Worm (Caenorhabditis elegans) whole organism, L2 larva: Measurements from ENCODE around the gene cutl-11.

Experiments
- C34F6.9 ChIP-seq: fragments of 150-350 bp; optimal IDR thresholded peaks from 2 replicates; lab custom pipeline; 2014; ENCODE audit warnings: missing biosample characterization, missing genetic modification characterization
- R02D3.7 ChIP-seq: fragments of 150-350 bp; optimal IDR thresholded peaks from 2 replicates; lab custom pipeline; 2014; ENCODE audit warnings: missing biosample characterization, missing genetic modification characterization
- Y55F3AM.14 ChIP-seq: fragments of 200-800 bp; sonication (Bioruptor generic); optimal IDR thresholded peaks from 2 replicates; lab custom pipeline; 2018; ENCODE audit warnings: mild to moderate bottlenecking, missing genetic modification characterization, missing compliant biosample characterization
- ZK546.5 ChIP-seq: sonication (generic microtip); optimal IDR thresholded peaks from 2 replicates; lab custom pipeline; 2017; ENCODE audit warnings: missing biosample characterization, missing genetic modification characterization
- alr-1 ChIP-seq: fragments of 150-350 bp; optimal IDR thresholded peaks from 2 replicates; lab custom pipeline; 2014; ENCODE audit warnings: missing biosample characterization, missing genetic modification characterization
- aly-2 ChIP-seq: fragments of 150-350 bp; optimal IDR thresholded peaks from 2 replicates; lab custom pipeline; 2014; ENCODE audit warnings: missing biosample characterization, missing genetic modification characterization
- blmp-1 ChIP-seq: sonication (generic microtip); optimal IDR thresholded peaks from 2 replicates; lab custom pipeline; 2017; ENCODE audit warnings: missing genetic modification characterization, mild to moderate bottlenecking, missing compliant biosample characterization, antibody characterized with exemption, moderate library complexity; ENCODE audit not compliant: insufficient read depth
- ceh-16 ChIP-seq: fragments of 150-350 bp; optimal IDR thresholded peaks from 2 replicates; lab custom pipeline; 2014; ENCODE audit warnings: missing biosample characterization, missing genetic modification characterization
- ceh-82 ChIP-seq: fragments of 150-350 bp; optimal IDR thresholded peaks from 2 replicates; lab custom pipeline; 2014; ENCODE audit warnings: missing biosample characterization, missing genetic modification characterization
- egl-27 ChIP-seq: sonication (generic microtip); optimal IDR thresholded peaks from 3 replicates; lab custom pipeline; 2017; ENCODE audit warnings: missing biosample characterization, missing genetic modification reagents, missing genetic modification characterization
- elt-1 ChIP-seq: fragments of 150-350 bp; optimal IDR thresholded peaks from 2 replicates; lab custom pipeline; 2014; ENCODE audit warnings: missing biosample characterization, missing genetic modification characterization
- elt-3 ChIP-seq: sonication (generic microtip); optimal IDR thresholded peaks from 2 replicates; lab custom pipeline; 2017; ENCODE audit warnings: missing biosample characterization, missing genetic modification characterization
- fos-1 ChIP-seq: fragments of 150-350 bp; optimal IDR thresholded peaks from 2 replicates; lab custom pipeline; 2014; ENCODE audit warnings: missing biosample characterization, missing genetic modification characterization
- gmeb-1 ChIP-seq: fragments of 150-350 bp; optimal IDR thresholded peaks from 2 replicates; lab custom pipeline; 2014; ENCODE audit warnings: missing biosample characterization, missing genetic modification characterization
- lin-11 ChIP-seq: fragments of 150-350 bp; sonication (generic microtip); optimal IDR thresholded peaks from 2 replicates; lab custom pipeline; 2014; ENCODE audit warnings: missing biosample characterization, missing genetic modification characterization, inconsistent platforms, mixed read lengths
- lin-13 ChIP-seq: fragments of 150-350 bp; optimal IDR thresholded peaks from 2 replicates; lab custom pipeline; 2014; ENCODE audit warnings: missing biosample characterization, missing genetic modification reagents, missing genetic modification characterization
- lin-39 ChIP-seq: fragments of 150-350 bp; optimal IDR thresholded peaks from 2 replicates; lab custom pipeline; 2014; ENCODE audit warnings: missing biosample characterization, missing genetic modification reagents, missing genetic modification characterization
- lsy-2 ChIP-seq, 2 experiments: fragments of 150-350 bp in 1 of 2; sonication (generic microtip) in 1 of 2; optimal IDR thresholded peaks; 2 replicates each; lab custom pipeline; 2014 to 2017; ENCODE audit warnings: missing biosample characterization in 2 of 2, missing genetic modification characterization in 2 of 2
- mab-5 ChIP-seq: fragments of 150-350 bp; optimal IDR thresholded peaks from 2 replicates; lab custom pipeline; 2014; ENCODE audit warnings: missing biosample characterization, missing genetic modification characterization
- mbf-1 ChIP-seq: sonication (generic microtip); optimal IDR thresholded peaks from 2 replicates; lab custom pipeline; 2017; ENCODE audit warnings: missing biosample characterization, missing genetic modification characterization
- mdl-1 ChIP-seq, 2 experiments: fragments of 150-350 bp in 1 of 2; sonication (generic microtip) in 1 of 2; optimal IDR thresholded peaks; 2 replicates each; lab custom pipeline; 2017; ENCODE audit warnings: missing biosample characterization in 2 of 2, missing genetic modification characterization in 2 of 2
- nhr-11 ChIP-seq: fragments of 150-350 bp; optimal IDR thresholded peaks from 2 replicates; lab custom pipeline; 2014; ENCODE audit warnings: missing biosample characterization, missing genetic modification characterization
- nhr-12 ChIP-seq: fragments of 150-350 bp; optimal IDR thresholded peaks from 2 replicates; lab custom pipeline; 2014; ENCODE audit warnings: missing biosample characterization, missing genetic modification characterization
- nhr-129 ChIP-seq: fragments of 150-350 bp; optimal IDR thresholded peaks from 2 replicates; lab custom pipeline; 2014; ENCODE audit warnings: missing biosample characterization, missing genetic modification characterization
- nhr-21 ChIP-seq: fragments of 150-350 bp; optimal IDR thresholded peaks from 2 replicates; lab custom pipeline; 2014; ENCODE audit warnings: missing biosample characterization, missing genetic modification characterization
- nhr-23 ChIP-seq: fragments of 150-350 bp; optimal IDR thresholded peaks from 2 replicates; lab custom pipeline; 2014; ENCODE audit warnings: missing biosample characterization, missing genetic modification reagents, missing genetic modification characterization
- nhr-237 ChIP-seq: fragments of 150-350 bp; optimal IDR thresholded peaks from 2 replicates; lab custom pipeline; 2014; ENCODE audit warnings: missing biosample characterization, missing genetic modification characterization
- peb-1 ChIP-seq: fragments of 150-350 bp; optimal IDR thresholded peaks from 2 replicates; lab custom pipeline; 2014; ENCODE audit warnings: missing biosample characterization, missing genetic modification characterization
- sem-4 ChIP-seq: fragments of 150-350 bp; optimal IDR thresholded peaks from 2 replicates; lab custom pipeline; 2014; ENCODE audit warnings: missing biosample characterization, missing genetic modification reagents, missing genetic modification characterization
- skn-1 ChIP-seq: sonication (generic microtip); optimal IDR thresholded peaks from 2 replicates; lab custom pipeline; 2017; ENCODE audit warnings: missing biosample characterization, missing genetic modification characterization
- sma-3 ChIP-seq: sonication (generic microtip); optimal IDR thresholded peaks from 2 replicates; lab custom pipeline; 2016; ENCODE audit warnings: missing genetic modification reagents, missing genetic modification characterization, missing compliant biosample characterization
- sma-9 ChIP-seq, 2 experiments: fragments of 150-350 bp in 1 of 2; sonication (generic microtip) in 1 of 2; optimal IDR thresholded peaks; 2 replicates each; lab custom pipeline; 2014 to 2016; ENCODE audit warnings: missing genetic modification characterization in 2 of 2, mild to moderate bottlenecking in 1 of 2, missing biosample characterization in 1 of 2, missing compliant biosample characterization in 1 of 2, missing genetic modification reagents in 1 of 2, moderate library complexity in 1 of 2
- unc-39 ChIP-seq: fragments of 150-350 bp; optimal IDR thresholded peaks from 2 replicates; lab custom pipeline; 2014; ENCODE audit warnings: missing biosample characterization, missing genetic modification characterization
- zag-1 ChIP-seq: fragments of 150-350 bp; optimal IDR thresholded peaks from 2 replicates; lab custom pipeline; 2014; ENCODE audit warnings: missing biosample characterization, missing genetic modification characterization
- ztf-11 ChIP-seq: sonication (generic microtip); optimal IDR thresholded peaks from 2 replicates; lab custom pipeline; 2017; ENCODE audit warnings: missing biosample characterization, missing genetic modification characterization
- ztf-4 ChIP-seq: fragments of 150-350 bp; optimal IDR thresholded peaks from 2 replicates; lab custom pipeline; 2014; ENCODE audit warnings: missing biosample characterization, missing genetic modification characterization

The cutl-11 gene

DNA sequence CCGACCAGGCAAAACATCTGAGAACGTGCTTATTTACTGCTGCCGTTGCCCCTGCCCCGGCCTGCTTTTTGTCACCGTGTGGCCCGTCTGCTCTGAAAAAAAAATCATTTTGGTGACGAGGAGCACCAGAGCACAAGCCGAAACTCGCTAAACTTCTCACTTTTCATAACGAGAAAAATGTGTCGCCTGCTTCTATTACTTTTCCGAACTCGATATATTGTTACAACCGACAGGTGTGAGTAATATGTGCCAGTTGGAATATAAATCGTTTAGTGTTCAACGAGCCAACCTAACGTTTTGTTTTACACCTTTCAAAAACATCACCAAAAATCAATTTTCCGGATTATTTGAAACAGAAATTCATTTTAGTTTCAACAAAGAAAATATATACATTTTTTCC lies 12.9 kb downstream of the cutl-11 start:
- no peak for TF ChIP-seq mab-5 (tag; lab: Kevin White, UChicago)
- no peak for TF ChIP-seq zag-1
- no peak for TF ChIP-seq blmp-1 (tag; lab: Kevin White, UChicago)
- TF ChIP-seq nhr-237 (tag; lab: Kevin White, UChicago), result no peak
- TF ChIP-seq lin-13 (GFP tag; lab: Kevin White, UChicago), result no peak
- no peak for TF ChIP-seq ceh-82 (tag; lab: Kevin White, UChicago)
- TF ChIP-seq elt-1 (tag; lab: Kevin White, UChicago), result no peak
- no peak for TF ChIP-seq ceh-16 (tag; lab: Kevin White, UChicago)
- no peak for TF ChIP-seq peb-1 (tag; lab: Kevin White, UChicago)
- TF ChIP-seq, all 48 proteins: peak for 0

DNA sequence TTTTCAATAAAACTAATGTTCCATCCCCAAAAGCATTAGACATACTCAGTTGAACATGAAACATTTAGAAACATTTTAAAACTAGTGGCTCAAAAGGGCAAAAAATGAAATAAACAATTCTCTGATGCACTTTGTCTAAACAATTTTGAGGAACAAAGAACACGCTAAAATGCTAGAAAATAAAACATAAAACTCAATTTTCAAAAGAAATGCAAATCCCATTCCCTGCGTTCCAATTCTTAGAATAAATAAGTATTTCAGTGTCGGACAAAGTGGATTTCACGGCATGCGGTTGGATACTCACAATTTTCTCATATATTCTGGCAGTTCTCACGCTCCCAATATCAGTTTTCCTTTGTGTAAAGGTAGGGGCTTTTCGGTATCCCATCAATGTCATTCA lies 17.4 kb downstream of the cutl-11 start:
- TF ChIP-seq lsy-2 (tag; optimal IDR thresholded peaks at IDR 0.05; lab: Kevin White, UChicago), result no peak
- no peak for TF ChIP-seq elt-1 (tag; lab: Kevin White, UChicago)
- TF ChIP-seq lin-11 (tag; lab: Kevin White, UChicago), result no peak
- TF ChIP-seq R02D3.7 (tag; lab: Kevin White, UChicago), result no peak
- no peak for TF ChIP-seq fos-1 (tag; lab: Kevin White, UChicago)
- TF ChIP-seq elt-3 (tag; lab: Kevin White, UChicago), result no peak
- no peak for TF ChIP-seq ZK546.5
- no peak for TF ChIP-seq nhr-12
- TF ChIP-seq mbf-1 (tag; lab: Kevin White, UChicago), result no peak
- TF ChIP-seq sma-9 (GFP tag; optimal IDR thresholded peaks at IDR 0.05; lab: Kevin White, UChicago), result no peak
- no peak for TF ChIP-seq sma-9 (tag; optimal IDR thresholded peaks at IDR 0.05; lab: Kevin White, UChicago)
- no peak for TF ChIP-seq alr-1 (tag; lab: Kevin White, UChicago)
- TF ChIP-seq, all 48 proteins: peak for 0

DNA sequence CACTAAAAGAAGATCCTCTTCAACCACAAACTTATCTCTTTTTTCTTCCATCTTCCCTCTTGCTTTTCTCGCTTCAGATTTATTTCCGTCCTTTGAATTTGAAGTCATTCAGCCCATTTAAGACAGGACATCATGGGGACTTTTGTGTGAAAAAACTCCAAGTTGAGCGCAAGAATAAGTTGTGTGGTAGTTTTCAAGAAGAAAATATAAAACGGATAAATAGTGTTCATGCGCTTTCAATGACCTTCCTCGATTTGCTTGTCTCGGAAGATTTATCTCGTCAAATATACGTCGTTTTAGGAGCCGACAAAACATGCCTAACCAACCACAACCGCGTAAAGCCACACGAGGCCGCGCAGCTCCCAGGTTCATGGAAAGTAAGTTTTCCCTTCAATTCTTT lies 18.5 kb downstream of the cutl-11 start, which contains the start of gene sto-6:
Gene sto-6 (plus strand): TSS at position 301 of the 400 bp plus-strand sequence.
- no peak for TF ChIP-seq nhr-21 (tag; lab: Kevin White, UChicago)
- TF ChIP-seq mdl-1 (tag; optimal IDR thresholded peaks at IDR 0.05; lab: Kevin White, UChicago), result no peak
- no peak for TF ChIP-seq ZK546.5
- TF ChIP-seq elt-3 (tag; lab: Kevin White, UChicago), result no peak
- TF ChIP-seq lin-39 (tag; lab: Kevin White, UChicago), result no peak
- no peak for TF ChIP-seq zag-1
- no peak for TF ChIP-seq nhr-23
- TF ChIP-seq nhr-11 (tag; lab: Kevin White, UChicago), result no peak
- TF ChIP-seq skn-1 (tag; lab: Kevin White, UChicago), result no peak
- TF ChIP-seq C34F6.9 (tag; lab: Kevin White, UChicago), result no peak
- no peak for TF ChIP-seq unc-39 (tag; lab: Kevin White, UChicago)
- no peak for TF ChIP-seq sem-4 (tag; lab: Kevin White, UChicago)
- no peak for TF ChIP-seq gmeb-1 (tag; lab: Kevin White, UChicago)
- TF ChIP-seq nhr-129 (tag; lab: Kevin White, UChicago), result no peak
- TF ChIP-seq Y55F3AM.14 (GFP tag; lab: Kevin White, UChicago), result no peak
- TF ChIP-seq aly-2 (tag; lab: Kevin White, UChicago), result no peak
- no peak for TF ChIP-seq ztf-4 (tag; lab: Kevin White, UChicago)

DNA sequence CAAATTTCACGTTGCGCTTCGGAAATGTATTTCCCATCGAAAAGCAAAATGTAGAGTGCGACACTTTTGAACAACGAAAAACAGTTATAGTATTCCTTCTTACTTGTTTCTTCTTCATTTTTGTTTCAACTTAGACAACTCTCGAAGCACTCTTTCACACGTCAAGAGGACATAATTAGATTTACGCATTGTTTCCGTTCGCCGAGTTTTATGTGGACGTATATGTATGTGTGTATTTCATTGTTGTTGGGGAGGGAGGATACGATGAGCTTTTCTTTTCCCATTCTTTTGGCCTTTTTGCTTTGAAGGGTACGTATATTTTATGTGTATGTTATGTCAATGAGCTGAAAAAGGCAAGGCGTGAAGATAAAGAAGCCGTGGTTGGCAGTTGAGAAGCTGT lies 20.2 kb downstream of the cutl-11 start:
- TF ChIP-seq zag-1 (peak; percentile 27), sem-4 (tag; lab: Kevin White, UChicago) (no peak)

DNA sequence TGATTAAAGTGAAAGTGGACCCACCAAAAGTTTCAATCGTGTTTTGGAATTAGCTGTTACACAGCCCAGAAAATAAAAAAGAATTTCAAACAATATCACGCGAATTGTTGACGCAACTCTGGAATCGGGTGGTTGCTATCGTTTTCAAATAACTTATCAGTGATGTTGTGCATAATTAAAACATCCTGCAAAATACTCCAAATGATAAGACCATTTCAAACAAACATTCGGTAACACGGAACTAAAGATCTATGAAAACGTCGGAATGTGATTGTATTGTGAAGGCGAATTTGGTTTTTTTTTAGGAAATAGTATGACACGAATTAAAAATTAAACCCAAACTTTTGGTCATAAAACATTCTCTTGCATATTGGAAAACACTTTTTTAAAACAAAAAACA lies 22.1 kb downstream of the cutl-11 start, which contains the start of gene spp-30:
Gene spp-30 (minus strand): TSS at position 101 of the 400 bp plus-strand sequence.
- TF ChIP-seq ztf-11 (tag; lab: Kevin White, UChicago), result no peak
- no peak for TF ChIP-seq sma-3 (GFP tag; lab: Kevin White, UChicago)
- TF ChIP-seq zag-1, result no peak
- no peak for TF ChIP-seq mab-5 (tag; lab: Kevin White, UChicago)
- no peak for TF ChIP-seq unc-39 (tag; lab: Kevin White, UChicago)
- TF ChIP-seq egl-27 (tag; lab: Kevin White, UChicago), result no peak
- TF ChIP-seq nhr-23, result no peak
- TF ChIP-seq blmp-1 (tag; lab: Kevin White, UChicago), result no peak
- no peak for TF ChIP-seq lin-13 (GFP tag; lab: Kevin White, UChicago)
- TF ChIP-seq mdl-1 (tag; optimal IDR thresholded peaks at IDR 0.05; lab: Kevin White, UChicago), result no peak
